Fruit fly (Drosophila melanogaster): ENCODE data around the gene Nedd8.

Nedd8 gene

DNA sequence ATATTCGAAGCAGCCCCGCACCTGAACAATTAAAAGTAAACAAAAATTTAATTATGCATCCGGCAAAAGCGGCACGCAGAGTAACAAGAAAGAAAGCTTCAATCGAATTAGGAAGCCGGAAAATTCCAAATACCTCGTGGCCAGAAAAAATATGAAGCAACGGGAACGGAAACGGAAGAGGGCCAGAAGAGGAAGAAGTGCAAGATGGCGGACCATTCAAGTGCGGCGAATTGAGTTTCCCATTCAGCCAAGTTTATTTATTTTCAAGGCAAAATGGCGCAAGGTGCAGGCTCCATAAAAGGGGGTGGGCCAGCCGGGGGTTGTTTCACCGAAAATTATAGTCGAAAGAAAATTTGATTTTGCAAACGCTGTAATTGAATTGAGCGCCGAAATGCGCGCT lies 17.0 kb downstream of the Nedd8 start (continued):
- TF ChIP-seq HmgD (GFP tag; optimal IDR thresholded peaks at IDR 0.05) (no peak), CG11695 (GFP tag; IDR thresholded peaks at IDR 0.05) (0 out of 3 replicates have a peak, but pooled peaks have one; percentile 21), Poxn (GFP tag; IDR thresholded peaks at IDR 0.05) (no peak), CG11085 (GFP tag; IDR thresholded peaks at IDR 0.05) (no peak), Myb (GFP tag; optimal IDR thresholded peaks at IDR 0.05) (no peak), CG14710 (tag; optimal IDR thresholded peaks at IDR 0.05) (peak; percentile 36), CG7357 (GFP tag; IDR thresholded peaks at IDR 0.05) (no peak), CG12391 (tag; optimal IDR thresholded peaks at IDR 0.05) (no peak), Hmx (GFP tag; optimal IDR thresholded peaks at IDR 0.05) (no peak), ERR (GFP tag; optimal IDR thresholded peaks at IDR 0.05) (no peak), CG17361 (GFP tag; IDR thresholded peaks at IDR 0.05) (no peak), br (optimal IDR thresholded peaks at IDR 0.05) (no peak), dmrt11E (tag; optimal IDR thresholded peaks at IDR 0.05) (peak; percentile 23), ap (GFP tag; IDR thresholded peaks at IDR 0.05) (no peak), hth (optimal IDR thresholded peaks at IDR 0.05) (no peak), Six4 (GFP tag; optimal IDR thresholded peaks at IDR 0.05) (no peak), CG31441 (GFP tag; IDR thresholded peaks at IDR 0.05) (no peak), CG1647 (GFP tag; optimal IDR thresholded peaks at IDR 0.05) (no peak), CG8290 (GFP tag; optimal IDR thresholded peaks at IDR 0.05) (no peak), CG8290 (tag; optimal IDR thresholded peaks at IDR 0.05) (peak in 1 of 2 experiments; percentile 32), HHEX (GFP tag; optimal IDR thresholded peaks at IDR 0.05) (no peak), Asciz (GFP tag; optimal IDR thresholded peaks at IDR 0.05) (no peak), sqz (GFP tag; optimal IDR thresholded peaks at IDR 0.05) (peak; percentile 42), NFAT (GFP tag; IDR thresholded peaks at IDR 0.05) (no peak), ro (GFP tag; IDR thresholded peaks at IDR 0.05) (no peak), chinmo (GFP tag; IDR thresholded peaks at IDR 0.05; ENCODE audit: partially characterized antibody) (no peak), row (GFP tag; IDR thresholded peaks at IDR 0.05) (no peak), nerfin-1 (tag; optimal IDR thresholded peaks at IDR 0.05) (no peak), jing (GFP tag; optimal IDR thresholded peaks at IDR 0.05) (no peak), CG6272 (GFP tag; IDR thresholded peaks at IDR 0.05) (no peak), dpn (GFP tag; optimal IDR thresholded peaks at IDR 0.05) (no peak), eve (GFP tag; optimal IDR thresholded peaks at IDR 0.05) (no peak), bsh (GFP tag; optimal IDR thresholded peaks at IDR 0.05) (peak in 1 of 2 experiments; percentile 6), chm (GFP tag; IDR thresholded peaks at IDR 0.05) (0 out of 2 replicates have a peak, but pooled peaks have one; percentile 29), org-1 (GFP tag; optimal IDR thresholded peaks at IDR 0.05) (no peak), Side (GFP tag; optimal IDR thresholded peaks at IDR 0.05) (no peak), cas (GFP tag; IDR thresholded peaks at IDR 0.05) (no peak), CG10462 (GFP tag; optimal IDR thresholded peaks at IDR 0.05) (no peak), h (optimal IDR thresholded peaks at IDR 0.05) (no peak), hbn (GFP tag; IDR thresholded peaks at IDR 0.05; ENCODE audit: partially characterized antibody) (no peak), fu2 (GFP tag; optimal IDR thresholded peaks at IDR 0.05) (no peak), ewg (GFP tag; optimal IDR thresholded peaks at IDR 0.05) (peak; percentile 1), seq (GFP tag; IDR thresholded peaks at IDR 0.05) (no peak), PHDP (tag; optimal IDR thresholded peaks at IDR 0.05) (no peak), CG4404 (GFP tag; IDR thresholded peaks at IDR 0.05) (no peak), CG33213 (GFP tag; optimal IDR thresholded peaks at IDR 0.05) (no peak), CG4820 (GFP tag; optimal IDR thresholded peaks at IDR 0.05) (no peak), Hand (GFP tag; optimal IDR thresholded peaks at IDR 0.05) (no peak), lmd (GFP tag; IDR thresholded peaks at IDR 0.05) (no peak), bigmax (GFP tag; optimal IDR thresholded peaks at IDR 0.05) (no peak), CG12236 (GFP tag; optimal IDR thresholded peaks at IDR 0.05) (no peak), CG12942 (GFP tag; optimal IDR thresholded peaks at IDR 0.05) (no peak), dm (GFP tag; optimal IDR thresholded peaks at IDR 0.05) (no peak), salm (tag; optimal IDR thresholded peaks at IDR 0.05) (no peak)

Measured in whole organism, embryonic.